Worm (Caenorhabditis elegans): ENCODE measurements around the gene K03H9.3.

The K03H9.3 gene

DNA sequence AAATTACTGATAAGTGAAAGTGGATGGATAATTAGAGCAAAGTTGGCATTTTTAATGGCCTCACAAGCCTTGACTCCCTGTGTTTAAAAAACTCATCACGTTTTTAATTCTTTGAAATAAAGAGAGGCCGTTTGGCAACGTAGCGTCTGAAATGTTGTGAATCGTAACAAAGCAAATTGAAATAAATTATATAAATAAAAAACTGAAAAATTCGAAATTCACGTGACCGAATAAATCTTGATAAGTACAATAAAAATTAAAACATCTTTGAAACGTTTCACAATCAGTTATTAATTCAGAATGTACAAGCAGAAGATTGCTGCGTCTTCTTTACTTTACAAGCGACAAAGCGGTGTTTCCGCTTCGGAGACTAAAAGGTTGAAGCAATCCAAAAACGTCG is at the start of gene K03H9.3:
Gene K03H9.3 (plus strand): TSS at position 301 of the 400 bp plus-strand sequence.
- no peak for TF ChIP-seq lin-11 (tag; optimal IDR thresholded peaks at IDR 0.05)
- TF ChIP-seq elt-2 (tag; optimal IDR thresholded peaks at IDR 0.05), result no peak

DNA sequence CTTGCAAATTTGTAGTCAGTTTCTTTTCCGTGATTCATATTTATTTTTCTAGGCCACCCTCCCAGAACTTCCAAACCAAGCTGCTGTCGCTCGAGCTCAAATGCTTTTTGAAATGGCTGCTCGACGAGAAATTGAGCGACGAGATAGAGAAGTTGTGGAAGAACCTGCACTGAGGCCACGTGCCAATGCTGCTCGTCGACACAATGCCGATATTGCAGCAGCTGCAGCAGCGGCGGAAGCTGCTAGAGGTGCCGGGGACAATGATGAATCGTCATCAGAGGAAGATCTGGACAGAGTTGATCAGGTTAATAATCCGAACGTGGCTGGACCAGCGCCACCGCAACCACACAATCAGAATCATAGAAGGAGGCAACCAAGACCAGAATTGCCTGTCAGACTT is 49.6 kb upstream of the K03H9.3 start:
- TF ChIP-seq ref-2 (tag; optimal IDR thresholded peaks at IDR 0.05), result no peak

DNA sequence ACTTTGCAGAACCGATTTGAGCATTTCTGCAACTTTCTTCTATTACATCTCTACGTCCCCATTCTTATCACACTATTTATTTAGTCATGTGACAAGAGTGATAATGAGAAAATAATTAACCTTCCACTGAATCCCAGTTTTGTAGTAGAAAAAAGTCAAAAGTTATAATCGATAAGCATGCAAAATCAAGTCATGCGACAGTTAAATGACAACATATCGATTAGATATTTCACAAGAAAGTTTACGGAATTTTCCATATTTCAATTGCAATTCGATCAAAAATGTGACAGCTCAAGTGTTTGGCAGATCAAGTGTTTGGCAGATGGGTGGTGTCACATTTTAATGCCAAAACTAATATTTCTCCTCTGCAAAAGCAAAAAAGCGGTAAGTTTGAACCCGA is 48.3 kb upstream of the K03H9.3 start:
- TF ChIP-seq ceh-22 (tag; optimal IDR thresholded peaks at IDR 0.05) (no peak), pag-3 (tag; optimal IDR thresholded peaks at IDR 0.05; ENCODE audit: borderline replicate concordance) (no peak), hlh-6 (tag; optimal IDR thresholded peaks at IDR 0.05) (no peak), fkh-10 (GFP tag; optimal IDR thresholded peaks at IDR 0.05) (no peak)

DNA sequence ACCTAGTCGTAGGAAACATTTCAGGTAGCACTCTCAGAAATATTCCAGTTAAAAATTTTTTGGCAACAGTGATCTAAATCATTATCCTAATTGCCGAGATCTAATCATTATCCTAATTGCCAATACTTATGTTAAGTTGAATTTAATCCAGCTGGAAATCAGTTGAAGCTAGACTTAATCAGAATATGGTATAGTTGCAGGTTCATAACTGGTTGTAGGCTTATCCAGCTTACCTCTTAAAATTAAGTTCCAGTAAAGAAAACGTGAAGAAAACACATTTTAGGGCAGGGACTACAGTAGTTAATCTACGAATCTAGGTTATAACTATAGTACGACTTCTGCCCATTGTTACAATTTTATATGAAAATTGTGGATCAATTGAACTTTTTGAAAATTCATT is 46.2 kb upstream of the K03H9.3 start:
- no peak for TF ChIP-seq K02D7.2 (tag; optimal IDR thresholded peaks at IDR 0.05)
- TF ChIP-seq pax-1 (tag; optimal IDR thresholded peaks at IDR 0.05), result no peak
- no peak for TF ChIP-seq ceh-19 (GFP tag; optimal IDR thresholded peaks at IDR 0.05)

DNA sequence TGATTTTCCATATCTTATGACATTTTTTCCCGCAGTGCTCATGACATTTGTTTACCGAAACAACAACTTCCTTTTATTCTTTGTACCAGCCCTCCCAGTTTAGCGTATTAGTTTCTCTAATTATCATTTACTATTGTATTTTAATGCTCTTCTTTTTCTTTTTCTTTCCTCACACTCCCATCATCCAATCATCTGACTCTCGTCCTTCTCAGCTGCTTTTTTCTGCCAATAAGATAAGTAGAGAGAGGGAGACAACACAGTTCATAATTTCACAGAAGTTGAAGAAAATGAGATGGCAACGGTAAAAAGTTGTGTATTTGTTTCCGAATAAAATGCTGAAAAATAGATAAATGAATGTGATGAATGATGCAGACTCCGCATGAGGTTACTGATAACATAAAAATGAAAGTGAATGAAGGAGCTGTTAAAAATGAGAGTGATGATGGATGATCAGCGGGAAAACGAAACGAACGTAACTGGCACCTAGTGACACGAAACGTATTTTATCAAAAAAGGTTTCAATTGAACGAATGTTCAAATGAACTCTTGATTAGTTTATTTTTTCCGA is 45.4 kb upstream of the K03H9.3 start:
- no peak for TF ChIP-seq unc-42 (tag; optimal IDR thresholded peaks at IDR 0.05)
- TF ChIP-seq eyg-1 (tag; optimal IDR thresholded peaks at IDR 0.05), result no peak
- TF ChIP-seq lim-6 (tag; optimal IDR thresholded peaks at IDR 0.05), result no peak
- no peak for TF ChIP-seq pag-3 (tag; optimal IDR thresholded peaks at IDR 0.05; ENCODE audit: borderline replicate concordance)
- TF ChIP-seq hlh-30 (tag; optimal IDR thresholded peaks at IDR 0.05; ENCODE audit: insufficient read depth), result no peak
- TF ChIP-seq hlh-15 (tag; optimal IDR thresholded peaks at IDR 0.05), result no peak
- no peak for TF ChIP-seq hlh-13 (GFP tag; optimal IDR thresholded peaks at IDR 0.05)
- no peak for TF ChIP-seq T23F11.4 (GFP tag; optimal IDR thresholded peaks at IDR 0.05)
- no peak for TF ChIP-seq ceh-45 (GFP tag; IDR thresholded peaks at IDR 0.05)
- TF ChIP-seq tbx-2 (tag; optimal IDR thresholded peaks at IDR 0.05), result no peak
- TF ChIP-seq ref-2 (tag; optimal IDR thresholded peaks at IDR 0.05), result no peak
- no peak for TF ChIP-seq odd-2 (tag; optimal IDR thresholded peaks at IDR 0.05)
- TF ChIP-seq ceh-24 (tag; optimal IDR thresholded peaks at IDR 0.05), result no peak
- TF ChIP-seq F13H6.1 (tag; optimal IDR thresholded peaks at IDR 0.05), result no peak
- no peak for TF ChIP-seq mec-3 (tag; optimal IDR thresholded peaks at IDR 0.05; ENCODE audit: borderline replicate concordance)
- no peak for TF ChIP-seq nfya-1 (tag; optimal IDR thresholded peaks at IDR 0.05)

DNA sequence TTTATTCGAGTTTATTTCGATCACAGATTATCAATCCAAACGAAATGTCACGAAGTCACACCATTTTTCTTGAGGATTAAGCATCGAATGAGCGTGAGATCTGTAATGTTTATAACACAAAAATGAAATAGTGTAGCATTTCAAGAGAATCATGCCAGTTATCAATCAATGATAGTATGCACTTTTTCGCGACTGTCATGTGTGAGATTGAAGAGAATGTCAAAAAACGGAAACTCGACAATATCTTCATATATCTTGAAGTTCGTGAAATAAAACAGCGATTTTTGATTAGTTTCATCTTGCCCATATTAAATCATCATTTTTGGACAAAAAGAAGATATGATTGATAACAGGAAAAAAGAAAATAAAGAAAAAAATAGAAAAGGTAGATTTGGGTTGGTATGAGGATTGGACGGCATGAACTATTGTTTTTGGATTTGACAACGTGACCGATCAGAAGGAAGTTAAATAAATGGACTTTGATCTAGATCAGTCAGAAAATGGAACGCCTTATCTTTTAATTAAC is 43.8 kb upstream of the K03H9.3 start:
- TF ChIP-seq ama-1 (optimal IDR thresholded peaks at IDR 0.05) (no peak), fkh-10 (GFP tag; optimal IDR thresholded peaks at IDR 0.05) (no peak), ceh-30 (tag; optimal IDR thresholded peaks at IDR 0.05) (no peak), T23F11.4 (GFP tag; optimal IDR thresholded peaks at IDR 0.05) (no peak), hlh-30 (tag; optimal IDR thresholded peaks at IDR 0.05; ENCODE audit: insufficient read depth) (no peak), gmeb-2 (tag; optimal IDR thresholded peaks at IDR 0.05) (no peak), ceh-24 (tag; optimal IDR thresholded peaks at IDR 0.05) (no peak), dve-1 (tag; optimal IDR thresholded peaks at IDR 0.05) (no peak), ceh-14 (tag; optimal IDR thresholded peaks at IDR 0.05) (no peak), lin-11 (tag; optimal IDR thresholded peaks at IDR 0.05) (no peak), ceh-48 (tag; optimal IDR thresholded peaks at IDR 0.05) (no peak), odd-2 (tag; optimal IDR thresholded peaks at IDR 0.05) (no peak)

DNA sequence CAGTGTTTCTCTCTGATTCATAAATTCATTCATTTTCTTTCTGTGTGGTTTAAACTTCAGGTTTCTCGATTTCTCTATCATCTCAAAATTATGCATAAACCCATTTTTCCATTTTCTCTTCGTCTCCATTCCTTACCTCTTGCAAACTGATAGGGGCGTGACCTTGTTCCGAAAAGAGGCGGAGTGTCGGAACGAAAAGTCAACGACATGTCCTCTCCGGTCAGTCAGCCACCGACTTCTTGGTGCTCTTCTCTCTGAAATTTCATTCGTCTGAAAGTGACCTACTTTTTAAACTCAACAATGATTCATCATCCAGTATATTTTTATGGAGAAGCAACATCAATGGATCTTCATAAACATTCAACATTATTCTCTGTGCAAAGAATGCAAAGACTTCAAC is 42.0 kb upstream of the K03H9.3 start, which contains the start of gene F58F12.12:
Gene F58F12.12 (plus strand): TSS at position 301 of the 400 bp plus-strand sequence.
- no peak for TF ChIP-seq ceh-22 (tag; optimal IDR thresholded peaks at IDR 0.05)
- no peak for TF ChIP-seq pag-3 (tag; optimal IDR thresholded peaks at IDR 0.05; ENCODE audit: borderline replicate concordance)
- TF ChIP-seq unc-55 (GFP tag; optimal IDR thresholded peaks at IDR 0.05), result no peak
- TF ChIP-seq ref-2 (tag; optimal IDR thresholded peaks at IDR 0.05), result no peak
- TF ChIP-seq nhr-11 (tag; optimal IDR thresholded peaks at IDR 0.05), result no peak
- no peak for TF ChIP-seq C38D4.7 (GFP tag; optimal IDR thresholded peaks at IDR 0.05)
- no peak for TF ChIP-seq T23F11.4 (GFP tag; optimal IDR thresholded peaks at IDR 0.05)
- no peak for TF ChIP-seq ahr-1 (tag; optimal IDR thresholded peaks at IDR 0.05)
- no peak for TF ChIP-seq hlh-30 (tag; optimal IDR thresholded peaks at IDR 0.05; ENCODE audit: insufficient read depth)
- no peak for TF ChIP-seq rnt-1 (tag; optimal IDR thresholded peaks at IDR 0.05)
- TF ChIP-seq pax-1 (tag; optimal IDR thresholded peaks at IDR 0.05), result no peak
